Fruit fly (Drosophila melanogaster): Measurements from ENCODE around the gene asl.
A peak's percentile ranks its signal among the peaks of the same experiment; 100 is the strongest.

asl gene

DNA sequence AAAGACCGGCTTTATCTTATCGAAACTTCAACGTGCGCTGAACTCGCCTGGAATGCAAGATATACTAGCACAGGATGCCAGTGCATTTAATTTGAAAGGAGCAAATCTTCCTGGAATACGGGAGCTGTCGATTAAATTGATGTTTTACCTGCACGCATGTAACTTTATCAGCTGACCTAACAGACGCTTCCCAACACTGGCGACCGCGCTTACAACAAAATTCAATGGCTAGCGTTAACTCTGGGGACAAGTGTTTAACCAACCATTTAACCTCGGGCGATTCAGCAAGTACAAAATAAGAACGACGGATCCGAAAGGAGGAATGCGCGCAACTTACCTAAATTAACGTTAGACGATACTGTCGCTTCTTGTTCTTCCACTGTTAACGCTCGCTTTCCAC, 5.4 kb upstream of the asl start:
- TF ChIP-seq tai (GFP tag; optimal IDR thresholded peaks at IDR 0.05), result no peak
- no peak for TF ChIP-seq Hr78 (GFP tag; optimal IDR thresholded peaks at IDR 0.05)
- TF ChIP-seq sv (GFP tag; optimal IDR thresholded peaks at IDR 0.05), result no peak
- TF ChIP-seq Sp1 (GFP tag; optimal IDR thresholded peaks at IDR 0.05), result no peak

- TF ChIP-seq CG32264 (GFP tag; optimal IDR thresholded peaks at IDR 0.05) (no peak), fru (GFP tag; optimal IDR thresholded peaks at IDR 0.05) (peak; percentile 31), psq (GFP tag; optimal IDR thresholded peaks at IDR 0.05) (peak; percentile 98), Myc (optimal IDR thresholded peaks at IDR 0.05) (no peak), Jra (GFP tag; optimal IDR thresholded peaks at IDR 0.05) (no peak), Mio (GFP tag; optimal IDR thresholded peaks at IDR 0.05) (no peak), tai (GFP tag; optimal IDR thresholded peaks at IDR 0.05) (no peak), Hnf4 (GFP tag; optimal IDR thresholded peaks at IDR 0.05) (no peak), dl (GFP tag; optimal IDR thresholded peaks at IDR 0.05; ENCODE audit: insufficient read depth in 1 of 2, partially characterized antibody in 2 of 2) (peak in 1 of 2 experiments; percentile 28)
Measured at dm6 chr3R:5611167-5611566, 4.8 kb upstream of the asl start.

DNA sequence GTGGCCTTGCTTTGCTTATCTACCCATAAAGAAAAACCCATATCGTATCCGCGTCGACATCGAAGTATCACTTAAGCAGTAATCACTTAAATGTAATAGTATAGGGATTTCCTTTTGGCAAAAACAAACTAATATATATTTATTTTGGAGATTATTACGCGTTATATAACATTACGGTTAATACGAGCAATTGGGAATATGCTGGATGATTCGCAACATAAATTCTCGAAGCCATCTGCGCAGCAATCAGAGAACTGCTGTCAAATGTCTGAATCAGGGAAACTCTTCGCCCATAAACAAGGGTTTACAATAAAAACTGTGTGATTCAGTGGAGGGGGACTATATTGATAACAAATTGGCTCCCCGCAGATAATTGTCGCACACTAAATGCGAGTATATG, 4.3 kb upstream of the asl start:
- TF ChIP-seq dl (GFP tag; optimal IDR thresholded peaks at IDR 0.05; ENCODE audit: insufficient read depth in 1 of 2, partially characterized antibody in 2 of 2), result no peak
- TF ChIP-seq GATAd (GFP tag; optimal IDR thresholded peaks at IDR 0.05), result no peak
- no peak for TF ChIP-seq dmrt93B (GFP tag; optimal IDR thresholded peaks at IDR 0.05)
- TF ChIP-seq pan (optimal IDR thresholded peaks at IDR 0.05), result no peak
- TF ChIP-seq CrebA (GFP tag; optimal IDR thresholded peaks at IDR 0.05; ENCODE audit: borderline replicate concordance), result no peak
- TF ChIP-seq foxo (GFP tag; optimal IDR thresholded peaks at IDR 0.05), result no peak
- no peak for TF ChIP-seq Dif (GFP tag; optimal IDR thresholded peaks at IDR 0.05; ENCODE audit: partially characterized antibody)
- TF ChIP-seq Jra (GFP tag; optimal IDR thresholded peaks at IDR 0.05), result no peak
- no peak for TF ChIP-seq CG9705 (GFP tag; optimal IDR thresholded peaks at IDR 0.05)
- TF ChIP-seq Hr83 (GFP tag; optimal IDR thresholded peaks at IDR 0.05; ENCODE audit: poor library complexity, severe bottlenecking), result no peak
- no peak for TF ChIP-seq dsf (GFP tag; optimal IDR thresholded peaks at IDR 0.05; ENCODE audit: borderline replicate concordance)
- TF ChIP-seq Sp1 (GFP tag; optimal IDR thresholded peaks at IDR 0.05), result no peak
- TF ChIP-seq h (GFP tag; optimal IDR thresholded peaks at IDR 0.05), result no peak
- TF ChIP-seq fru (GFP tag; optimal IDR thresholded peaks at IDR 0.05), result no peak
- TF ChIP-seq N (GFP tag; optimal IDR thresholded peaks at IDR 0.05), result no peak

dm6 chr3R:5608422-5608821, 2.1 kb upstream of the asl start:
- TF ChIP-seq OdsH (GFP tag; optimal IDR thresholded peaks at IDR 0.05), result no peak
- no peak for TF ChIP-seq psq (GFP tag; optimal IDR thresholded peaks at IDR 0.05)
- no peak for TF ChIP-seq rgr (GFP tag; optimal IDR thresholded peaks at IDR 0.05)
- no peak for TF ChIP-seq usp (GFP tag; optimal IDR thresholded peaks at IDR 0.05)
- no peak for TF ChIP-seq CG32264 (GFP tag; optimal IDR thresholded peaks at IDR 0.05)
- TF ChIP-seq CG9705 (GFP tag; optimal IDR thresholded peaks at IDR 0.05), result no peak
- no peak for TF ChIP-seq jim (GFP tag; optimal IDR thresholded peaks at IDR 0.05)
- no peak for TF ChIP-seq Jra (GFP tag; optimal IDR thresholded peaks at IDR 0.05)
- TF ChIP-seq dsf (GFP tag; optimal IDR thresholded peaks at IDR 0.05; ENCODE audit: borderline replicate concordance), result no peak
- TF ChIP-seq CrebA (GFP tag; optimal IDR thresholded peaks at IDR 0.05; ENCODE audit: borderline replicate concordance), result no peak
- TF ChIP-seq HLH106 (tag; optimal IDR thresholded peaks at IDR 0.05), result no peak

- TF ChIP-seq Hr78 (GFP tag; optimal IDR thresholded peaks at IDR 0.05), result no peak
- TF ChIP-seq fru (GFP tag; optimal IDR thresholded peaks at IDR 0.05), result peak; percentile 69
- peak in 1 of 2 experiments; percentile 77 for TF ChIP-seq foxo (GFP tag; optimal IDR thresholded peaks at IDR 0.05)
- TF ChIP-seq CG32264 (GFP tag; optimal IDR thresholded peaks at IDR 0.05), result no peak
- no peak for TF ChIP-seq N (GFP tag; optimal IDR thresholded peaks at IDR 0.05)
- TF ChIP-seq Myc (optimal IDR thresholded peaks at IDR 0.05), result no peak
- TF ChIP-seq ey (GFP tag; optimal IDR thresholded peaks at IDR 0.05), result peak; percentile 63
- TF ChIP-seq Vsx2 (GFP tag; optimal IDR thresholded peaks at IDR 0.05; ENCODE audit: partially characterized antibody), result no peak
- TF ChIP-seq Sp1 (GFP tag; optimal IDR thresholded peaks at IDR 0.05), result peak; percentile 64
- peak; percentile 50 for TF ChIP-seq sv (GFP tag; optimal IDR thresholded peaks at IDR 0.05)
- no peak for TF ChIP-seq Dfd (GFP tag; optimal IDR thresholded peaks at IDR 0.05)
- TF ChIP-seq h (GFP tag; optimal IDR thresholded peaks at IDR 0.05), result peak; percentile 60
- TF ChIP-seq brk (GFP tag; optimal IDR thresholded peaks at IDR 0.05), result no peak
- peak; percentile 40 for TF ChIP-seq CG9705 (GFP tag; optimal IDR thresholded peaks at IDR 0.05)
- no peak for TF ChIP-seq tai (GFP tag; optimal IDR thresholded peaks at IDR 0.05)
- no peak for TF ChIP-seq psq (GFP tag; optimal IDR thresholded peaks at IDR 0.05)
- peak; percentile 64 for TF ChIP-seq HLH106 (tag; optimal IDR thresholded peaks at IDR 0.05)
- TF ChIP-seq GATAd (GFP tag; optimal IDR thresholded peaks at IDR 0.05), result no peak
- TF ChIP-seq br (GFP tag; optimal IDR thresholded peaks at IDR 0.05), result peak; percentile 72
- TF ChIP-seq dsf (GFP tag; optimal IDR thresholded peaks at IDR 0.05; ENCODE audit: borderline replicate concordance), result peak; percentile 58
- no peak for TF ChIP-seq pan (optimal IDR thresholded peaks at IDR 0.05)
- TF ChIP-seq Jra (GFP tag; optimal IDR thresholded peaks at IDR 0.05), result no peak
- TF ChIP-seq CrebA (GFP tag; optimal IDR thresholded peaks at IDR 0.05; ENCODE audit: borderline replicate concordance), result no peak
- TF ChIP-seq Hr83 (GFP tag; optimal IDR thresholded peaks at IDR 0.05; ENCODE audit: poor library complexity, severe bottlenecking), result peak; percentile 68
- TF ChIP-seq OdsH (GFP tag; optimal IDR thresholded peaks at IDR 0.05), result peak; percentile 56
- TF ChIP-seq woc (GFP tag; optimal IDR thresholded peaks at IDR 0.05), result peak; percentile 46
- TF ChIP-seq usp (GFP tag; optimal IDR thresholded peaks at IDR 0.05), result no peak
- peak; percentile 33 for TF ChIP-seq Dif (GFP tag; optimal IDR thresholded peaks at IDR 0.05; ENCODE audit: partially characterized antibody)
- no peak for TF ChIP-seq lola (GFP tag; optimal IDR thresholded peaks at IDR 0.05)
- TF ChIP-seq rgr (GFP tag; optimal IDR thresholded peaks at IDR 0.05), result peak; percentile 69
- peak; percentile 42 for TF ChIP-seq Rel (GFP tag; optimal IDR thresholded peaks at IDR 0.05)
- peak; percentile 17 for TF ChIP-seq Rel (tag; optimal IDR thresholded peaks at IDR 0.05)
- TF ChIP-seq Hnf4 (GFP tag; optimal IDR thresholded peaks at IDR 0.05), result peak; percentile 71
- no peak for TF ChIP-seq Mio (GFP tag; optimal IDR thresholded peaks at IDR 0.05)
Measured at dm6 chr3R:5601044-5601523, 5.3 kb downstream of the asl start, which contains the start of the genes kra and SecS. TSS of gene kra (minus strand) at chr3R:5601136. TSS of gene SecS (plus strand) at chr3R:5601433.
